Fruit fly (Drosophila melanogaster): ENCODE results near the gene CG31087.

DNA sequence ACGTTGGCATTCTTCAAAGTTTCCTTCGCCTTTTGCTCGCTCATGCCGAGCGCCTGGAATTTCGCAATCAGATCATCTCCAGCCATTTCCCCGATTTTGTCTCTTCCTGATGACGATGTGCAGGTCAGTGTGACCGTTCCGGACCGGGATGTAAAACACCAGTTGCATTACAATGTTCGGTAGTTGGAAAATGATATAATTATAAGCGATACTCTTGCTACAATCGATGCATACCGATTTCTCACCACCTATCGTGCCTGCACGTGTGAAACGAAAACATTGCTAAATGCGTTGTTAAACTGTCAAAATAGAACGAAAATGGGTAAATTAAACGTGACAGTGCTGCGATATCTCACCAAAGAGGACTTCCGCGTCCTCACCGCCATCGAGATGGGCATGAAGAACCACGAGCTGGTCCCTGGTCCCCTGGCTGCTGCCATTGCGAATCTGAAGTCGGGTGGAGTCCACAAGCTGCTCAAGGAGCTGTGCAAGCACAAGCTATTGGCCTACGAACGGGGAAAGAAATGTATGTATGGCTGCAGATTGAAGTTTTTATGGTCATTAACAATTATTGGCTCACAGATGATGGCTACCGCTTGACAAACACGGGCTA is 47.9 kb downstream of the CG31087 start, which contains the start of the genes GlnRS and RIOK2:
- TF ChIP-seq CG31627 (GFP tag; optimal IDR thresholded peaks at IDR 0.05) (no peak), CG6854 (GFP tag; optimal IDR thresholded peaks at IDR 0.05) (no peak), Lpt (GFP tag; optimal IDR thresholded peaks at IDR 0.05) (no peak), acj6 (GFP tag; optimal IDR thresholded peaks at IDR 0.05) (no peak), lz (GFP tag; optimal IDR thresholded peaks at IDR 0.05) (no peak), topi (GFP tag; optimal IDR thresholded peaks at IDR 0.05) (no peak), Hr4 (GFP tag; optimal IDR thresholded peaks at IDR 0.05) (no peak), net (GFP tag; optimal IDR thresholded peaks at IDR 0.05) (no peak), Gug (GFP tag; IDR thresholded peaks at IDR 0.05) (no peak), Sox14 (GFP tag; optimal IDR thresholded peaks at IDR 0.05) (no peak), eg (GFP tag; IDR thresholded peaks at IDR 0.05) (no peak), CG6163 (GFP tag; IDR thresholded peaks at IDR 0.05) (no peak)

Measured in whole organism, prepupa.